Worm (Caenorhabditis elegans): ENCODE results near the gene VZK822L.2.

The VZK822L.2 gene

DNA sequence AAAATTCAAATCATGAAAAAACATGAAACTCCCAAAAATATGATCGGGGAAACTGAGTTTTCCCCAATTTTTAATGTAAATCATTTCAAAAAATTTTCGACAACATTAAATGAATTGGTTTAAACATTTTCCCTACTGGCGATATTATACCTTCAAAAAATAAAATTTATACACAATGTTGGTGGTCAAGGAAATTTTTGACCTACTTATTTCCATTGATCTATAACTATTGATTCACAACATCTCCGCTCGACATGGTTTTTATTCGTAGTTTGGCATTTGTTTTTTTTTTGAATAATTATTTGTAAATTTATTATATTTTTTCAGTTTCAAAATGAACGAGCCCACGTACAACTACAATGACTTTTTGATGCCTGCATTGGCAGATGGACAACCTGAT is 38.4 kb downstream of the VZK822L.2 start, which contains the start of gene tbx-36:
Gene tbx-36 (plus strand): TSS at position 301 of the 400 bp plus-strand sequence.
- TF ChIP-seq nhr-28 (tag; optimal IDR thresholded peaks at IDR 0.05) (no peak), ceh-83 (GFP tag; optimal IDR thresholded peaks at IDR 0.05) (no peak), ceh-39 (tag; optimal IDR thresholded peaks at IDR 0.05) (no peak), nhr-2 (tag; optimal IDR thresholded peaks at IDR 0.05) (no peak)

DNA sequence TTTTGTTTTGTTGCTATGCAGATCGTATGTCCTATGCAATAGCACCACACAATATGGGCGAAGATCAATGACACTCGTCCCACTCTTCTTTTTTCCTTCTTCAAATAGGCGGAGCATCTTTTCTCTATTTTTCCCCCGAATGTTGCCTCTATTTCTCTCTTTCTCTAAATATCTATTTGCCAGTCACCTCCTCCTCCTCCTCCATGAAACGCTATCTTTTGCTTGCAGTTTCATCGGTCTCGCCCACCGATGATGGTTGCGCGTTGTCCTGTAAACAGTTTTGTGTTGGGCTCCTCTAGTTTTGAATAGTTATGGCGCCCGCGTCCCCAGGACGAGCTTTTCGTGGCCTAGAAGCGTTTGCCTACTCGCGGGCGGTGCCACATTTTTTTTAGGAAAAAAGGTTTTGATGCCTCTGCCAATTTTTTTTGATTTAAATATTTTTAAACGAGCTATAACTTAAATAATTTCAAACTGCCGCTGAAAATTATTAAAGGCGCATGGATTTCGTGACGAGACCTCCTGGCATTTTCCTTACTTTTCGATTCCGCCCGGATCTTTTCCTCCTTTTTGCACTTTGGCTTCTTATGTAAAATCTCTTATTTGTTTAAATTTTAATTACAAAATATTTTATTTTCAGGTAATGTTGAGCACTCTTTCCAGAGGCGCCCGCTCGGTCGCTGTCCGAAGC is 40.9 kb downstream of the VZK822L.2 start, which contains the start of gene gdh-1:
Gene gdh-1 (plus strand): TSS at position 638 of the 688 bp plus-strand sequence.
- TF ChIP-seq unc-120 (tag; optimal IDR thresholded peaks at IDR 0.05; ENCODE audit: poor library complexity, severe bottlenecking), result no peak
- TF ChIP-seq bed-3 (GFP tag; optimal IDR thresholded peaks at IDR 0.05), result no peak
- no peak for TF ChIP-seq ceh-43 (GFP tag; optimal IDR thresholded peaks at IDR 0.05)
- no peak for TF ChIP-seq ces-1 (GFP tag; optimal IDR thresholded peaks at IDR 0.05)

DNA sequence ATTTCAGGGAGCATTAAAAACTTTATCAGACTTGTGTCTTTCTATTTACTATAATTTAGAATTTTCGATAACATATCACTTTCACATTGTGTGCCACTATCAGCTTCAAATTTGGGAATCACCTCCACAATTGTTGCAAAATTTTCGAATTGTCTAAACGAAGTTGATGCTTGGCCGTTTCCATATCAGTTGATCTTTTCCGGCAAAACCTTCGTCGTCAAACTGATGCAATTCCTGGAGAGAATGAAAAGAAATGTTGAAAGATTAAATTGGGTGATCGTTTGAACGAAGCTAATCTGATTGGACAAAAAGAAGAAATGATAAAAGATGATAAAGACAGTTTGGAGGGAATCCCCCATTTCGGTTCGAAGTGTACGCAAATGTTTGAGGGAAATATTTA is 43.8 kb downstream of the VZK822L.2 start:
- TF ChIP-seq ztf-11 (tag; optimal IDR thresholded peaks at IDR 0.05), result no peak

DNA sequence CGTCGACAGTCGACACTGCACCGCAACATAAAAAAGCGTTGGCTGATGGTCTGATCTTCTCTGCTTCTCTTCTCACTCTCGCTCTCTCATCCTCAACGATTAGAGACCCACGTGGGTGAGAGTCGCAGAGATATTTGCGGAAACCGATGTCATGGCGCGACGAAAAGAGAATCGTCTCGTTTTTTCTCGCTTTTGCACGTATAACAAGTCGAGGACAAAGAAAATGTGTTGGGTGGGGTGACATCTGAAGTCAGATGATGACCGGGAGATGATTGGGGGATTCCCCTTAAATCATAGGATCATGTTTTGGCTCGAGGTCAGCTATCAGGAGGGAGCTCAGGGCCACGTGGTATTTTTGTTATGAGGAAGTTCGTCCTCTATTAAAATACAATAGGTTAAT is 44.6 kb downstream of the VZK822L.2 start:
- TF ChIP-seq nhr-76 (tag; optimal IDR thresholded peaks at IDR 0.05) (no peak), lin-13 (tag; optimal IDR thresholded peaks at IDR 0.05) (no peak), unc-39 (tag; optimal IDR thresholded peaks at IDR 0.05) (no peak), drap-1 (GFP tag; optimal IDR thresholded peaks at IDR 0.05) (no peak)

DNA sequence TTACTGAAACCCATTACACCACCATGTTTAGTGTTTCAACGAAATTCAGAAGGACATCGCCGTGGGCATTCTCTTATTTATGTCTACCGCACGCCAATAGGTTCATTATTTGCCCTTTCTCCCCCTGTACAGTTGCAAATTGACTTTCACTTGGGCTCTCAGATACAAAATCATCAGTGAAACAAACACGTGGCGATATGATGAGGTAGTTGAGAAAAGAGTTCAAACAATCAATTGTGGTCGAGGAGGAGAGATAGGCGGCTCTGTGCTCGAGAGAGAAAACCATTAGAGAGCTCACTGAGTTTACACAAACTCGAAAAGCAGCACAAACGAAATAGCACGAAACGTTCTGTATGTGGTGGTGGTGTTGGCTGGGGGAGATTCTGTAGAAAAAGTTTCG is 45.3 kb downstream of the VZK822L.2 start:
- TF ChIP-seq ceh-39 (tag; optimal IDR thresholded peaks at IDR 0.05) (no peak), mls-2 (tag; optimal IDR thresholded peaks at IDR 0.05) (no peak), hlh-1 (tag; optimal IDR thresholded peaks at IDR 0.05) (peak; percentile 25), nhr-12 (tag; optimal IDR thresholded peaks at IDR 0.05) (no peak), pha-4 (tag; optimal IDR thresholded peaks at IDR 0.05) (no peak), nhr-237 (tag; optimal IDR thresholded peaks at IDR 0.05) (no peak)

DNA sequence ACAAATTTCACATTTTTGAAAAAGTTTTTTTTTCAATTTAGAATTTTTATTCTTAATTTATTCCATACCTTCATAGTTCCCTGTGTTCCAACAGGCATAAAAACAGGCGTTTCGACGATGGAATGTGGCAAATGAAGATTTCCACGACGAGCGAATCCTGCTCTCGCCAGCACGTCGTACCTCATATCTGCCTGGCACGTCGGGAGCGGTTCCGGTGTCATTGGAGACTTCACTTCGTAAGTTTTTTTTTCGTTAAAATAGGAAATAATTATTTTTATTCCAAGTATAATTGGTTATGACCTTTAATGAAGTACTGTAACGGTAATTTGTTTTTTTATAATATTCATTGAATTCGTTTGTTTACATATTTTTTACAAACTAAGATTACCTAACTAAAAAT is 47.8 kb downstream of the VZK822L.2 start, which contains the start of gene tgt-1:
Gene tgt-1 (minus strand): TSS at position 232 of the 400 bp plus-strand sequence.
- TF ChIP-seq ztf-11 (tag; optimal IDR thresholded peaks at IDR 0.05) (no peak), M03D4.4 (tag; optimal IDR thresholded peaks at IDR 0.05) (no peak), ces-1 (GFP tag; optimal IDR thresholded peaks at IDR 0.05) (no peak)

DNA sequence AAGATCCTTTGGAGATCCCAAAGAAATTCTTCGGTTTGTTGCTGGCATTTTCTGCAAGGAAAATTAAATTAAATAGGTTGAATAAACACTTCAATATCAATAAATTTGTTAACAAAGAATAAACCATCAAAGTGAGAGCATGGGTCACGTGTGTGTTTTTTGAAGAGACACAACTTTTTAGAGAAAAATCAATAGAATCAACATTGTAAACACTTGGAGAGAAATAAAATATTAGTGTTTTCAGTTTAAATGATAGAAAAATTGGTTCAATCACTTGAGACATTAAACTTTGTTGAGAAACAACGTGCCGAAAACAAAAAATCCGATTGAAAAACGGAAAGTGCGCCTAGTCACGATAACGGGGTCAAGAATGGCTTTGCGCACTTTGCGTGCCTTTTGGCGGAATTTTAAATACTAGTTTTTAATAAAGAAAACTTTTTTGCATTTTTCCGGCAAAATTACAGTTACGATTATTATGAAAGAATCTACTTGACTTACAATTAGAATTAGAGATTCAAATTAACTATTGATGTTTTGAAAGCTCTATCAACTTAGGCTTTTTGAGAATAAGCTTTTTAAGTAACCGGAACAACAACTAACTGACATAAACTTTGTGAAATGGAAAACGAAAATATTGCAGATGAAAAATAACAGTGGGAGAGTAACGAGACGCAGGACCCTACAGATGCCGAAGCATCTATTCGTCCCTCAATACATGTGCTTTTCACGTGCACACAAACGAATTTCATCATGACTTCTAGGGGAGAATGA is 49.8 kb downstream of the VZK822L.2 start, which contains the start of gene ZK829.7:
Gene ZK829.7 (minus strand): TSS at position 51 of the 771 bp plus-strand sequence.
- peak; percentile 5 for TF ChIP-seq ces-1 (GFP tag; optimal IDR thresholded peaks at IDR 0.05)
- TF ChIP-seq unc-62 (GFP tag; optimal IDR thresholded peaks at IDR 0.05), result no peak
- TF ChIP-seq nhr-12 (tag; optimal IDR thresholded peaks at IDR 0.05), result no peak
- TF ChIP-seq hlh-1 (tag; optimal IDR thresholded peaks at IDR 0.05), result peak; percentile 20
- peak; percentile 46 for TF ChIP-seq ceh-39 (tag; optimal IDR thresholded peaks at IDR 0.05)
- peak; percentile 68 for TF ChIP-seq lsy-2 (tag; optimal IDR thresholded peaks at IDR 0.05)
- peak; percentile 44 for TF ChIP-seq mep-1 (tag; optimal IDR thresholded peaks at IDR 0.05)
- TF ChIP-seq nhr-237 (tag; optimal IDR thresholded peaks at IDR 0.05), result peak; percentile 44
- TF ChIP-seq lin-13 (tag; optimal IDR thresholded peaks at IDR 0.05), result peak; percentile 58
- TF ChIP-seq pha-4 (tag; optimal IDR thresholded peaks at IDR 0.05), result peak; percentile 81
- no peak for TF ChIP-seq M03D4.4 (tag; optimal IDR thresholded peaks at IDR 0.05)
